Fruit fly (Drosophila melanogaster) whole organism, pupa: ENCODE measurements around the gene CG7025.
"Not testable (repeated sequence)": the region's sequence is repeated elsewhere in the genome, so short reads cannot be mapped to it uniquely, and the experiment has no call there.

Experiments used
- CG10348 ChIP-seq: fragments of 200-800 bp; sonication (Bioruptor generic); IDR thresholded peaks from 2 replicates; pipeline ENCODE4 v1.3.6; 2022; ENCODE audit warnings: missing biosample characterization, missing genetic modification characterization
- CG14655 ChIP-seq: fragments of 200-800 bp; sonication (Bioruptor generic); optimal IDR thresholded peaks from 3 replicates; lab custom pipeline; 2017; ENCODE audit warnings: mild to moderate bottlenecking, missing biosample characterization, missing genetic modification reagents, missing genetic modification characterization
- CG32121 ChIP-seq: fragments of 200-800 bp; sonication (Bioruptor generic); IDR thresholded peaks from 2 replicates; pipeline ENCODE4 v1.3.6; 2022; ENCODE audit warnings: missing biosample characterization, missing genetic modification characterization
- CG34367 ChIP-seq: fragments of 200-800 bp; sonication (Bioruptor generic); optimal IDR thresholded peaks from 2 replicates; lab custom pipeline; 2018; ENCODE audit warnings: missing biosample characterization, mild to moderate bottlenecking, missing genetic modification characterization
- CG4496 ChIP-seq: fragments of 200-800 bp; sonication (Bioruptor generic); IDR thresholded peaks from 3 replicates; pipeline ENCODE4 v1.3.6; 2022; ENCODE audit warnings: missing biosample characterization, missing genetic modification characterization
- CG8159 ChIP-seq: fragments of 200-800 bp; sonication (Bioruptor generic); optimal IDR thresholded peaks from 3 replicates; lab custom pipeline; 2018; ENCODE audit warnings: missing biosample characterization, mild to moderate bottlenecking, missing genetic modification characterization, moderate library complexity
- CG9948 ChIP-seq: fragments of 200-800 bp; sonication (Bioruptor generic); optimal IDR thresholded peaks from 2 replicates; lab custom pipeline; 2018; ENCODE audit warnings: missing biosample characterization, mild to moderate bottlenecking, missing genetic modification characterization, moderate library complexity
- EcR ChIP-seq: fragments of 200-800 bp; sonication (Bioruptor generic); optimal IDR thresholded peaks from 3 replicates; lab custom pipeline; 2019; ENCODE audit warnings: missing biosample characterization, missing genetic modification characterization, mild to moderate bottlenecking, moderate library complexity, missing genetic modification reagents
- Ets98B ChIP-seq: fragments of 200-800 bp; sonication (Bioruptor generic); IDR thresholded peaks from 2 replicates; pipeline ENCODE4 v1.3.6; 2022; ENCODE audit warnings: missing biosample characterization, missing genetic modification characterization
- Pif1B ChIP-seq: fragments of 200-800 bp; sonication (Bioruptor generic); optimal IDR thresholded peaks from 3 replicates; lab custom pipeline; 2016; ENCODE audit warnings: missing biosample characterization, missing genetic modification characterization
- fd96Ca ChIP-seq: fragments of 200-800 bp; sonication (Bioruptor generic); IDR thresholded peaks from 3 replicates; pipeline ENCODE4 v1.3.6; 2022; ENCODE audit warnings: missing biosample characterization, missing genetic modification characterization
- gl ChIP-seq: fragments of 200-800 bp; sonication (Bioruptor generic); optimal IDR thresholded peaks from 2 replicates; lab custom pipeline; 2018; ENCODE audit warnings: missing biosample characterization, mild to moderate bottlenecking, missing genetic modification characterization

dm6 chr2L:7732570-7732969, 40.1 kb upstream of the CG7025 start, which contains the start of gene CG13796:
- TF ChIP-seq EcR (GFP tag; lab: Kevin White, UChicago); CG34367 (tag; lab: Kevin White, UChicago); Pif1B (GFP tag; lab: Kevin White, UChicago); CG9948 (tag; lab: Kevin White, UChicago); Ets98B; CG32121 (GFP tag; lab: Robert Waterston, UW); fd96Ca; CG10348 (GFP tag; lab: Robert Waterston, UW); CG8159; CG14655; CG4496 (GFP tag; lab: Robert Waterston, UW); gl: not testable (repeated sequence)
